Worm (Caenorhabditis elegans): ENCODE data around the gene nlp-63.

Gene nlp-63

DNA sequence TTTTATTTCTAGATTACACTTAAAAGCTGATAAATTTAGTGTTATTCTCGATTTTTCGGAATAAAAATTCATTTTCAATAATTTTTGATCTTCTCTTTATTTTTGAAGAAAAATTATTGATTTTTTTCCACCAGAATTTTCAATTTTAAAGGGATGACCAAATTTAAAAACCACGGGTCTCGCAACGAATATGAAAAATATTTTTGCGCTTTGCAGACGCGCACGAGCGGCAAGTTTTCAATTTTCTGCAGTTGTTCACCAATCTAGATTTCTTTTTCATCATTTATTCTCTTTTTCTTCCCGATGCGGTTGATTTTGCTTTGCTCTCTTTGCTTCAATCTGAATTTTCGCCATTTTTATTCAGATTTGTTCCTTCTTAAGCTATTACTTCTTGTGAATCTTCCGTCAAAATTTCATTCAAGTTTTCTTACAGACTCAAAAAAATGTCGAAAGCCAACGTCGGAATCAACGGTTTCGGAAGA, 15.7 kb downstream of the nlp-63 start, which contains the start of gene gpd-4 (continued):
- no peak for TF ChIP-seq sea-2 (GFP tag; IDR thresholded peaks at IDR 0.05)
- no peak for TF ChIP-seq sdz-38 (tag; optimal IDR thresholded peaks at IDR 0.05)
- no peak for TF ChIP-seq gei-17 (GFP tag; optimal IDR thresholded peaks at IDR 0.05)
- TF ChIP-seq C06A6.2 (GFP tag; conservative IDR thresholded peaks at IDR 0.05), result no peak
- TF ChIP-seq madf-8 (GFP tag; conservative IDR thresholded peaks at IDR 0.05), result peak; percentile 75
- TF ChIP-seq nhr-179 (tag; optimal IDR thresholded peaks at IDR 0.05), result no peak
- no peak for TF ChIP-seq ztf-28 (GFP tag; IDR thresholded peaks at IDR 0.05)
- TF ChIP-seq snpc-1.3 (tag; optimal IDR thresholded peaks at IDR 0.05; ENCODE audit: insufficient read depth), result no peak
- TF ChIP-seq F33H1.4 (GFP tag; IDR thresholded peaks at IDR 0.05), result peak; percentile 82
- TF ChIP-seq dpl-1 (GFP tag; optimal IDR thresholded peaks at IDR 0.05), result peak; percentile 31
- TF ChIP-seq K12H6.12 (tag; optimal IDR thresholded peaks at IDR 0.05), result no peak
- no peak for TF ChIP-seq mes-4 (tag; optimal IDR thresholded peaks at IDR 0.05)

DNA sequence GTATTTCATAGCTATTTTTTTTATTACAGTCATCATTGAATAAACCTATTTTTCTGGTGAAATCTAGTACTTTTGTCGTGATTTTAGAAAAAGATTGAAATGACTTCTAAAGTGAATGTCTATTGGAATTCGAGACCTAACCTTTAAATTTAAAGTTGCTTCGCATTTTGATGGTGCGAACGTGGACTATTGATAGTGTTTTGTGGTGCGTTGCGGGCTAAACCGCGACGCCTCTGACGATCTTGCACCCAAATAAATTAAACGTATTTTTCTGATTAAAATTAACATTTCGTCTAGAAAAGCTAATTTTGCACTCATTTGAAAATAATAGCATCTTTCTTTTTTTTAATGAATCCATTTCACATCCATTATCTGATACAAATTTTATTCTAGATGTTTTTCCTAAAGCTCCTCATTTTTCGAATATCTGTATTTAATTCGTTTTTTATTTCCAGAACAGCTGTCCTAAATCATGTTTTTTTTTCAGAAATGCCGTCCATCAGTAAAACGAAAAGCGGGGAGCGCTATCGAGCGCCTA, 17.3 kb downstream of the nlp-63 start, which contains the start of gene wbp-11:
wbp-11 (plus strand) TSS at position 488 of the 538 bp plus-strand sequence.
- TF ChIP-seq F33H1.4 (GFP tag; IDR thresholded peaks at IDR 0.05) (0 out of 2 replicates have a peak, but pooled peaks have one; percentile 22), ceh-100 (GFP tag; IDR thresholded peaks at IDR 0.05) (0 out of 2 replicates have a peak, but pooled peaks have one; percentile 24), D2030.7 (GFP tag; IDR thresholded peaks at IDR 0.05) (peak; percentile 39; the same call in 1 of the 2 replicates), lsl-1 (GFP tag; optimal IDR thresholded peaks at IDR 0.05) (peak; percentile 4), lin-54 (GFP tag; optimal IDR thresholded peaks at IDR 0.05) (peak; percentile 0), F57A8.1 (GFP tag; optimal IDR thresholded peaks at IDR 0.05) (no peak), efl-1 (GFP tag; optimal IDR thresholded peaks at IDR 0.05) (peak; percentile 23), madf-3 (GFP tag; IDR thresholded peaks at IDR 0.05) (peak; percentile 90), F49E8.2 (tag; optimal IDR thresholded peaks at IDR 0.05; ENCODE audit: insufficient read depth) (peak; percentile 25), T07F8.4 (tag; optimal IDR thresholded peaks at IDR 0.05) (no peak), Y53G8AR.9 (GFP tag; conservative IDR thresholded peaks at IDR 0.05) (no peak), madf-6 (GFP tag; IDR thresholded peaks at IDR 0.05) (peak; percentile 52; the same call in 1 of the 2 replicates)

DNA sequence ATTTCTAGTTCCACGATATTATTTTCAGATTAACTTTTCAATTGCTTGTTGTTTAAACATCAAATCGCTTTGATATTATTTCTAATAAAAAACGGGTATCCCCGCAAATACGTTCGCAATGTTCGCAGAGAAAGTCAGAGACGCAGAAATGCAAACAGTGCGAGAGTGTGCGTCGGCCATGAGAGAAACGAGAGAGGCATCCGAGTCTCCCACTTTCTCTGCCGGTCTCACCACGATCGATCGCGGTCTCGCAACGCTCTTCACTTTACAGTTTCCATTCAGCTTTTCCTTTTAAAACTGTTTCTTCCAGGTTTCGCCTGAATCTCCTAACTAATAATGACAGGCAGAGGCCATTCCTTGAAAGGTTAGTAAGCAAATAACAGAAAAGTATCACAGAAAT, 19.1 kb downstream of the nlp-63 start, which contains the start of gene F33H1.4:
F33H1.4 (plus strand) TSS at position 311 of the 400 bp plus-strand sequence.
- no peak for TF ChIP-seq snpc-1.1 (tag; optimal IDR thresholded peaks at IDR 0.05; ENCODE audit: insufficient read depth)
- TF ChIP-seq F55B11.4 (tag; optimal IDR thresholded peaks at IDR 0.05; ENCODE audit: borderline replicate concordance, insufficient read depth), result no peak
- no peak for TF ChIP-seq sptf-2 (GFP tag; optimal IDR thresholded peaks at IDR 0.05)
- TF ChIP-seq hrde-1 (tag; optimal IDR thresholded peaks at IDR 0.05; ENCODE audit: borderline replicate concordance), result no peak
- TF ChIP-seq sdz-38 (tag; optimal IDR thresholded peaks at IDR 0.05), result no peak
- peak; percentile 50 for TF ChIP-seq ZK185.1 (tag; optimal IDR thresholded peaks at IDR 0.05; ENCODE audit: poor library complexity, severe bottlenecking)
- no peak for TF ChIP-seq F57A8.1 (GFP tag; optimal IDR thresholded peaks at IDR 0.05)
- no peak for TF ChIP-seq aptf-2 (GFP tag; conservative IDR thresholded peaks at IDR 0.05)
- no peak for TF ChIP-seq Y53G8AR.9 (GFP tag; conservative IDR thresholded peaks at IDR 0.05)
- no peak for TF ChIP-seq mel-28 (tag; optimal IDR thresholded peaks at IDR 0.05; ENCODE audit: borderline replicate concordance)
- TF ChIP-seq tbx-9 (tag; optimal IDR thresholded peaks at IDR 0.05; ENCODE audit: borderline replicate concordance), result no peak
- TF ChIP-seq zim-3 (tag; optimal IDR thresholded peaks at IDR 0.05), result no peak
- no peak for TF ChIP-seq nhr-179 (tag; optimal IDR thresholded peaks at IDR 0.05)
- no peak for TF ChIP-seq C17E4.6 (GFP tag; IDR thresholded peaks at IDR 0.05)
- TF ChIP-seq hmg-1.2 (GFP tag; IDR thresholded peaks at IDR 0.05), result peak; percentile 97
- no peak for TF ChIP-seq ceh-40 (GFP tag; IDR thresholded peaks at IDR 0.05)
- no peak for TF ChIP-seq B0261.1 (tag; optimal IDR thresholded peaks at IDR 0.05)
- TF ChIP-seq unc-130 (GFP tag; optimal IDR thresholded peaks at IDR 0.05), result peak; percentile 31
- TF ChIP-seq ccch-3 (GFP tag; optimal IDR thresholded peaks at IDR 0.05), result no peak
- TF ChIP-seq hmg-20 (GFP tag; IDR thresholded peaks at IDR 0.05), result no peak
- TF ChIP-seq B0336.3 (GFP tag; IDR thresholded peaks at IDR 0.05), result 0 out of 2 replicates have a peak, but pooled peaks have one; percentile 48
- TF ChIP-seq gei-17 (GFP tag; optimal IDR thresholded peaks at IDR 0.05), result no peak
- no peak for TF ChIP-seq dpff-1 (tag; optimal IDR thresholded peaks at IDR 0.05)
- TF ChIP-seq Y67H2A.10 (GFP tag; conservative IDR thresholded peaks at IDR 0.05), result no peak
- TF ChIP-seq lir-1 (GFP tag; conservative IDR thresholded peaks at IDR 0.05), result no peak
- TF ChIP-seq attf-3 (GFP tag; conservative IDR thresholded peaks at IDR 0.05), result no peak; the same call in 1 of the 2 replicates

Measured in whole organism, young adult.